Fruit fly (Drosophila melanogaster): Measurements from ENCODE around the gene CG5854.
A peak's percentile ranks its signal among the peaks of the same experiment; 100 is the strongest.

Gene CG5854

DNA sequence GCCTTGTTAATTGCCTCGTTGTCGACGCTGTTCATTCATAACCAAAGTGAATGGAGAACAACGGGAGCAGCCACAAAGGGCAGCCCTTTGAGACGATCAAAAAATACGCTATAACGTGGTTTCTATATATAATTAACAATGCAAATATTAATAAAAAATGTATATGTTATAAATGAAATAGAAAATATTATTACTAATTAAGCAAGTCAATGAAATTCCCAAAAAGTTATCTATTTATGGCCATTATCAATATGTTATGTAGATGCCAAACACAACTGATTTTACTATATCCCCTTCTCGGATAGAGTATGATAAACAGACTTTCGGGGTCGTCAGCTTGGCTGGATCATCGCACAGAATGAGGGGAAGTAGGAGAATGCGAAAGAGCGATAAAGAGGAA lies 35.7 kb downstream of the CG5854 start (continued):
- TF ChIP-seq nmo (GFP tag; optimal IDR thresholded peaks at IDR 0.05) (peak; percentile 48), inv (GFP tag; IDR thresholded peaks at IDR 0.05; ENCODE audit: partially characterized antibody) (no peak), unpg (GFP tag; optimal IDR thresholded peaks at IDR 0.05) (peak; percentile 61), trem (tag; optimal IDR thresholded peaks at IDR 0.05) (no peak), YL-1 (GFP tag; optimal IDR thresholded peaks at IDR 0.05) (no peak), CG17385 (GFP tag; optimal IDR thresholded peaks at IDR 0.05) (peak; percentile 40), CG6791 (GFP tag; IDR thresholded peaks at IDR 0.05; ENCODE audit: partially characterized antibody) (no peak), CG4617 (GFP tag; optimal IDR thresholded peaks at IDR 0.05; ENCODE audit: borderline replicate concordance) (no peak), CG14710 (tag; optimal IDR thresholded peaks at IDR 0.05) (peak; percentile 2), CG17568 (GFP tag; optimal IDR thresholded peaks at IDR 0.05) (no peak), Dp (GFP tag; optimal IDR thresholded peaks at IDR 0.05) (no peak), Mad (GFP tag; optimal IDR thresholded peaks at IDR 0.05) (no peak), disco-r (GFP tag; optimal IDR thresholded peaks at IDR 0.05) (no peak), CG30403 (GFP tag; optimal IDR thresholded peaks at IDR 0.05) (peak; percentile 48), CG1647 (GFP tag; optimal IDR thresholded peaks at IDR 0.05) (no peak), CG2889 (GFP tag; IDR thresholded peaks at IDR 0.05) (0 out of 3 replicates have a peak, but pooled peaks have one; percentile 51), Ets65A (GFP tag) (no peak), fd96Cb (tag; optimal IDR thresholded peaks at IDR 0.05) (peak; percentile 33), CG12391 (tag; optimal IDR thresholded peaks at IDR 0.05) (peak; percentile 50), Gsc (GFP tag; IDR thresholded peaks at IDR 0.05) (no peak), Max (GFP tag; optimal IDR thresholded peaks at IDR 0.05) (no peak), aop (GFP tag; IDR thresholded peaks at IDR 0.05) (no peak), CG10654 (GFP tag; optimal IDR thresholded peaks at IDR 0.05) (no peak), stc (GFP tag; IDR thresholded peaks at IDR 0.05) (peak; percentile 51), Poxn (GFP tag; IDR thresholded peaks at IDR 0.05) (no peak), fu2 (GFP tag; optimal IDR thresholded peaks at IDR 0.05) (no peak), Usf (GFP tag; optimal IDR thresholded peaks at IDR 0.05) (no peak), dati (GFP tag; IDR thresholded peaks at IDR 0.05) (0 out of 2 replicates have a peak, but pooled peaks have one; percentile 19), scrt (GFP tag; optimal IDR thresholded peaks at IDR 0.05) (no peak), btn (GFP tag; optimal IDR thresholded peaks at IDR 0.05) (no peak), pan (optimal IDR thresholded peaks at IDR 0.05) (no peak), pan (GFP tag; optimal IDR thresholded peaks at IDR 0.05 in 1 of 2, IDR thresholded peaks at IDR 0.05 in 1 of 2) (peak in 1 of 2 experiments; percentile 64), CG4707 (GFP tag; optimal IDR thresholded peaks at IDR 0.05) (no peak), CG1602 (GFP tag; optimal IDR thresholded peaks at IDR 0.05) (no peak), CG7271 (tag; optimal IDR thresholded peaks at IDR 0.05) (no peak), CG6654 (GFP tag; optimal IDR thresholded peaks at IDR 0.05) (no peak), dmrt11E (tag; optimal IDR thresholded peaks at IDR 0.05) (no peak), ems (GFP tag; optimal IDR thresholded peaks at IDR 0.05) (no peak), sima (GFP tag; optimal IDR thresholded peaks at IDR 0.05) (no peak), Awh (GFP tag; IDR thresholded peaks at IDR 0.05) (peak; percentile 46; the same call in 1 of the 2 replicates), esg (GFP tag; conservative IDR thresholded peaks at IDR 0.05) (peak; percentile 31; the same call in 1 of the 2 replicates), HmgZ (tag; optimal IDR thresholded peaks at IDR 0.05) (no peak), mld (GFP tag; IDR thresholded peaks at IDR 0.05; ENCODE audit: partially characterized antibody) (no peak), nom (GFP tag; optimal IDR thresholded peaks at IDR 0.05) (no peak), pfk (GFP tag; optimal IDR thresholded peaks at IDR 0.05) (no peak), lov (optimal IDR thresholded peaks at IDR 0.05) (no peak), lov (GFP tag; IDR thresholded peaks at IDR 0.05) (no peak), ken (GFP tag; IDR thresholded peaks at IDR 0.05) (peak; percentile 49; the same call in 1 of the 3 replicates), Hr3 (GFP tag; optimal IDR thresholded peaks at IDR 0.05) (peak; percentile 33), wdn (GFP tag; IDR thresholded peaks at IDR 0.05) (peak; percentile 33; the same call in 1 of the 2 replicates), CG10959 (GFP tag; IDR thresholded peaks at IDR 0.05) (no peak), pzg (GFP tag; optimal IDR thresholded peaks at IDR 0.05) (no peak)
